Fruit fly (Drosophila melanogaster) whole organism: ENCODE data around the gene IntS11.

ENCODE experiments used
- CG8478 ChIP-seq: fragments of >200 bp; optimal IDR thresholded peaks from 2 replicates; lab custom pipeline; 2018; ENCODE audit warnings: inconsistent platforms
- Dll ChIP-seq: fragments of >200 bp; optimal IDR thresholded peaks from 2 replicates; lab custom pipeline; 2017
- EcR ChIP-seq, 2 experiments: fragments of >200 bp; optimal IDR thresholded peaks; 2 replicates each; lab custom pipeline; 2017; ENCODE audit warnings: missing biosample characterization in 2 of 2, missing genetic modification characterization in 2 of 2, missing genetic modification reagents in 2 of 2
- pan ChIP-seq: fragments of >200 bp; optimal IDR thresholded peaks from 2 replicates; lab custom pipeline; 2017
- psq ChIP-seq: fragments of >200 bp; optimal IDR thresholded peaks from 2 replicates; lab custom pipeline; 2017
- usp ChIP-seq: fragments of >200 bp; optimal IDR thresholded peaks from 2 replicates; lab custom pipeline; 2017; ENCODE audit warnings: missing biosample characterization, missing genetic modification characterization, mixed read lengths

Gene IntS11

dm6 chr3R:29774360-29775193 is 29.4 kb downstream of the IntS11 start:
- TF ChIP-seq Dll (peak; percentile 99), psq (no peak)

- no peak for TF ChIP-seq Dll
- no peak for TF ChIP-seq EcR (GFP tag; optimal IDR thresholded peaks at IDR 0.05; lab: Kevin White, UChicago)
- no peak for TF ChIP-seq usp (GFP tag; lab: Kevin White, UChicago)
- no peak for TF ChIP-seq CG8478 (lab: Kevin White, UChicago)
- TF ChIP-seq pan: no peak
- no peak for TF ChIP-seq psq
Observed at dm6 chr3R:29775755-29776686, 30.9 kb downstream of the IntS11 start.

dm6 chr3R:29777213-29777612 is 32.1 kb downstream of the IntS11 start:
- TF ChIP-seq pan (no peak), Dll (no peak), EcR (GFP tag; optimal IDR thresholded peaks at IDR 0.05; lab: Kevin White, UChicago) (no peak), usp (GFP tag; lab: Kevin White, UChicago) (no peak), CG8478 (lab: Kevin White, UChicago) (no peak), psq (no peak)

- no peak for TF ChIP-seq Dll
- TF ChIP-seq EcR (GFP tag; optimal IDR thresholded peaks at IDR 0.05; lab: Kevin White, UChicago): peak in 1 of 2 experiments; percentile 0
- TF ChIP-seq pan: peak; percentile 93
Observed at dm6 chr3R:29778139-29778984, 33.2 kb downstream of the IntS11 start.

dm6 chr3R:29778985-29779298 is 33.8 kb downstream of the IntS11 start:
- no peak for TF ChIP-seq pan
- no peak for TF ChIP-seq usp (GFP tag; lab: Kevin White, UChicago)
- no peak for TF ChIP-seq CG8478 (lab: Kevin White, UChicago)
- TF ChIP-seq EcR (GFP tag; optimal IDR thresholded peaks at IDR 0.05; lab: Kevin White, UChicago): no peak
- no peak for TF ChIP-seq psq
- no peak for TF ChIP-seq Dll

dm6 chr3R:29780402-29781029 is 35.4 kb downstream of the IntS11 start, which contains the start of gene fig:
TSS of gene fig (minus strand) at chr3R:29780452.
- TF ChIP-seq pan (no peak), EcR (GFP tag; optimal IDR thresholded peaks at IDR 0.05; lab: Kevin White, UChicago) (no peak), Dll (no peak), CG8478 (lab: Kevin White, UChicago) (no peak), psq (no peak), usp (GFP tag; lab: Kevin White, UChicago) (no peak)

- TF ChIP-seq Dll: no peak
- no peak for TF ChIP-seq pan
- TF ChIP-seq psq: no peak
Observed at dm6 chr3R:29781874-29782273, 36.7 kb downstream of the IntS11 start.

dm6 chr3R:29782367-29782766 is 37.2 kb downstream of the IntS11 start:
- no peak for TF ChIP-seq EcR (GFP tag; optimal IDR thresholded peaks at IDR 0.05; lab: Kevin White, UChicago)
- TF ChIP-seq pan: no peak
- TF ChIP-seq Dll: peak; percentile 75
- no peak for TF ChIP-seq usp (GFP tag; lab: Kevin White, UChicago)
- no peak for TF ChIP-seq psq

dm6 chr3R:29783210-29783609 is 38.1 kb downstream of the IntS11 start:
- no peak for TF ChIP-seq CG8478 (lab: Kevin White, UChicago)
- no peak for TF ChIP-seq EcR (GFP tag; optimal IDR thresholded peaks at IDR 0.05; lab: Kevin White, UChicago)
- no peak for TF ChIP-seq psq
- TF ChIP-seq pan: no peak
- TF ChIP-seq Dll: no peak
- TF ChIP-seq usp (GFP tag; lab: Kevin White, UChicago): no peak

- TF ChIP-seq usp (GFP tag; lab: Kevin White, UChicago): no peak
- no peak for TF ChIP-seq EcR (GFP tag; optimal IDR thresholded peaks at IDR 0.05; lab: Kevin White, UChicago)
- no peak for TF ChIP-seq Dll
- TF ChIP-seq CG8478 (lab: Kevin White, UChicago): no peak
- TF ChIP-seq pan: no peak
- TF ChIP-seq psq: no peak
Observed at dm6 chr3R:29785242-29785641, 40.1 kb downstream of the IntS11 start.

- TF ChIP-seq pan (no peak), psq (no peak), usp (GFP tag; lab: Kevin White, UChicago) (no peak), CG8478 (lab: Kevin White, UChicago) (no peak), EcR (GFP tag; optimal IDR thresholded peaks at IDR 0.05; lab: Kevin White, UChicago) (no peak), Dll (no peak)
Observed at dm6 chr3R:29786016-29786996, 41.2 kb downstream of the IntS11 start.
